Worm (Caenorhabditis elegans): Measurements from ENCODE around the gene K08D8.12.

- TF ChIP-seq tab-1 (GFP tag; IDR thresholded peaks at IDR 0.05): no peak
- TF ChIP-seq flt-1 (GFP tag; IDR thresholded peaks at IDR 0.05): no peak
These were observed 43.0 kb downstream of the K08D8.12 start, which contains the start of the genes cld-1 and dod-21 for ce11 chrIV:12936221-12936776.

All from whole organism, midembryonic.